Worm (Caenorhabditis elegans) whole organism, L1 larva: ENCODE data around the gene efn-4.

Experiments
- C34B4.2 ChIP-seq: sonication (generic microtip); optimal IDR thresholded peaks from 2 replicates; lab custom pipeline; 2017; ENCODE audit warnings: mild to moderate bottlenecking, missing genetic modification characterization, missing compliant biosample characterization
- ceh-82 ChIP-seq, 3 experiments: fragments of 150-350 bp in 1 of 3; sonication (generic microtip) in 2 of 3; optimal IDR thresholded peaks; 2 replicates each; lab custom pipeline; 2014 to 2017; ENCODE audit warnings: missing biosample characterization in 3 of 3, missing genetic modification characterization in 3 of 3
- fos-1 ChIP-seq: fragments of 150-350 bp; optimal IDR thresholded peaks from 2 replicates; lab custom pipeline; 2014; ENCODE audit warnings: missing biosample characterization, missing genetic modification characterization
- lin-35 ChIP-seq, 2 experiments: fragments of 150-350 bp; optimal IDR thresholded peaks; 2 replicates each; lab custom pipeline; 2014; ENCODE audit warnings: missing biosample characterization in 2 of 2, missing genetic modification characterization in 2 of 2, missing genetic modification reagents in 2 of 2
- lir-3 ChIP-seq: sonication (generic microtip); optimal IDR thresholded peaks from 2 replicates; lab custom pipeline; 2016; ENCODE audit warnings: mild to moderate bottlenecking, missing genetic modification characterization, moderate library complexity, missing compliant biosample characterization; ENCODE audit not compliant: poor library complexity
- mdl-1 ChIP-seq, 2 experiments: fragments of 150-350 bp; optimal IDR thresholded peaks; 2 replicates each; lab custom pipeline; 2014 to 2017; ENCODE audit warnings: missing biosample characterization in 2 of 2, missing genetic modification characterization in 2 of 2, inconsistent platforms in 1 of 2
- nhr-90 ChIP-seq: sonication (generic microtip); optimal IDR thresholded peaks from 2 replicates; lab custom pipeline; 2016; ENCODE audit warnings: mild to moderate bottlenecking, missing genetic modification characterization, missing compliant biosample characterization; ENCODE audit not compliant: poor library complexity

- TF ChIP-seq fos-1 (tag; lab: Kevin White, UChicago): no peak
- no peak for TF ChIP-seq C34B4.2 (tag; lab: Kevin White, UChicago)
- no peak for TF ChIP-seq lir-3 (tag; lab: Kevin White, UChicago)
- TF ChIP-seq mdl-1 (tag; optimal IDR thresholded peaks at IDR 0.05; lab: Kevin White, UChicago): no peak
- TF ChIP-seq lin-35 (GFP tag; optimal IDR thresholded peaks at IDR 0.05; lab: Kevin White, UChicago): no peak
- no peak for TF ChIP-seq nhr-90 (tag; lab: Kevin White, UChicago)
- no peak for TF ChIP-seq ceh-82 (tag; optimal IDR thresholded peaks at IDR 0.05; lab: Kevin White, UChicago)
Measured at ce11 chrIV:582130-582529, 23.1 kb downstream of the efn-4 start, which contains the start of gene F56A11.6.
